Worm (Caenorhabditis elegans) whole organism, L2 larva: ENCODE results near the gene C49F5.7.

Experiments
- C34F6.9 ChIP-seq: fragments of 150-350 bp; optimal IDR thresholded peaks from 2 replicates; lab custom pipeline; 2014; ENCODE audit warnings: missing biosample characterization, missing genetic modification characterization
- F13H6.1 ChIP-seq: sonication (generic microtip); optimal IDR thresholded peaks from 2 replicates; lab custom pipeline; 2016; ENCODE audit warnings: missing genetic modification characterization, missing compliant biosample characterization
- R02D3.7 ChIP-seq: fragments of 150-350 bp; optimal IDR thresholded peaks from 2 replicates; lab custom pipeline; 2014; ENCODE audit warnings: missing biosample characterization, missing genetic modification characterization
- Y55F3AM.14 ChIP-seq: fragments of 200-800 bp; sonication (Bioruptor generic); optimal IDR thresholded peaks from 2 replicates; lab custom pipeline; 2018; ENCODE audit warnings: mild to moderate bottlenecking, missing genetic modification characterization, missing compliant biosample characterization
- ZK546.5 ChIP-seq: sonication (generic microtip); optimal IDR thresholded peaks from 2 replicates; lab custom pipeline; 2017; ENCODE audit warnings: missing biosample characterization, missing genetic modification characterization
- alr-1 ChIP-seq: fragments of 150-350 bp; optimal IDR thresholded peaks from 2 replicates; lab custom pipeline; 2014; ENCODE audit warnings: missing biosample characterization, missing genetic modification characterization
- ama-1 ChIP-seq: fragments of 150-350 bp; optimal IDR thresholded peaks from 2 replicates; lab custom pipeline; 2018; ENCODE audit warnings: inconsistent platforms
- blmp-1 ChIP-seq: sonication (generic microtip); optimal IDR thresholded peaks from 2 replicates; lab custom pipeline; 2017; ENCODE audit warnings: missing genetic modification characterization, mild to moderate bottlenecking, missing compliant biosample characterization, antibody characterized with exemption, moderate library complexity; ENCODE audit not compliant: insufficient read depth
- dmd-4 ChIP-seq: sonication (generic microtip); optimal IDR thresholded peaks from 2 replicates; lab custom pipeline; 2017; ENCODE audit warnings: missing biosample characterization, missing genetic modification characterization
- egl-27 ChIP-seq: sonication (generic microtip); optimal IDR thresholded peaks from 3 replicates; lab custom pipeline; 2017; ENCODE audit warnings: missing biosample characterization, missing genetic modification reagents, missing genetic modification characterization
- elt-1 ChIP-seq: fragments of 150-350 bp; optimal IDR thresholded peaks from 2 replicates; lab custom pipeline; 2014; ENCODE audit warnings: missing biosample characterization, missing genetic modification characterization
- elt-3 ChIP-seq: sonication (generic microtip); optimal IDR thresholded peaks from 2 replicates; lab custom pipeline; 2017; ENCODE audit warnings: missing biosample characterization, missing genetic modification characterization
- fos-1 ChIP-seq: fragments of 150-350 bp; optimal IDR thresholded peaks from 2 replicates; lab custom pipeline; 2014; ENCODE audit warnings: missing biosample characterization, missing genetic modification characterization
- lin-11 ChIP-seq: fragments of 150-350 bp; sonication (generic microtip); optimal IDR thresholded peaks from 2 replicates; lab custom pipeline; 2014; ENCODE audit warnings: missing biosample characterization, missing genetic modification characterization, inconsistent platforms, mixed read lengths
- lin-13 ChIP-seq: fragments of 150-350 bp; optimal IDR thresholded peaks from 2 replicates; lab custom pipeline; 2014; ENCODE audit warnings: missing biosample characterization, missing genetic modification reagents, missing genetic modification characterization
- mdl-1 ChIP-seq, 2 experiments: fragments of 150-350 bp in 1 of 2; sonication (generic microtip) in 1 of 2; optimal IDR thresholded peaks; 2 replicates each; lab custom pipeline; 2017; ENCODE audit warnings: missing biosample characterization in 2 of 2, missing genetic modification characterization in 2 of 2
- nhr-129 ChIP-seq: fragments of 150-350 bp; optimal IDR thresholded peaks from 2 replicates; lab custom pipeline; 2014; ENCODE audit warnings: missing biosample characterization, missing genetic modification characterization
- nhr-21 ChIP-seq: fragments of 150-350 bp; optimal IDR thresholded peaks from 2 replicates; lab custom pipeline; 2014; ENCODE audit warnings: missing biosample characterization, missing genetic modification characterization
- nhr-237 ChIP-seq: fragments of 150-350 bp; optimal IDR thresholded peaks from 2 replicates; lab custom pipeline; 2014; ENCODE audit warnings: missing biosample characterization, missing genetic modification characterization
- nhr-25 ChIP-seq: fragments of 150-350 bp; sonication (generic microtip); optimal IDR thresholded peaks from 3 replicates; lab custom pipeline; 2014; ENCODE audit warnings: missing biosample characterization, missing genetic modification characterization
- nhr-6 ChIP-seq: fragments of 150-350 bp; optimal IDR thresholded peaks from 2 replicates; lab custom pipeline; 2014; ENCODE audit warnings: missing biosample characterization, missing genetic modification characterization
- nhr-77 ChIP-seq: fragments of 150-350 bp; optimal IDR thresholded peaks from 2 replicates; lab custom pipeline; 2014; ENCODE audit warnings: missing biosample characterization, missing genetic modification characterization
- sem-4 ChIP-seq: fragments of 150-350 bp; optimal IDR thresholded peaks from 2 replicates; lab custom pipeline; 2014; ENCODE audit warnings: missing biosample characterization, missing genetic modification reagents, missing genetic modification characterization
- skn-1 ChIP-seq: sonication (generic microtip); optimal IDR thresholded peaks from 2 replicates; lab custom pipeline; 2017; ENCODE audit warnings: missing biosample characterization, missing genetic modification characterization
- sma-3 ChIP-seq: sonication (generic microtip); optimal IDR thresholded peaks from 2 replicates; lab custom pipeline; 2016; ENCODE audit warnings: missing genetic modification reagents, missing genetic modification characterization, missing compliant biosample characterization
- sma-9 ChIP-seq, 2 experiments: fragments of 150-350 bp in 1 of 2; sonication (generic microtip) in 1 of 2; optimal IDR thresholded peaks; 2 replicates each; lab custom pipeline; 2014 to 2016; ENCODE audit warnings: missing genetic modification characterization in 2 of 2, mild to moderate bottlenecking in 1 of 2, missing biosample characterization in 1 of 2, missing compliant biosample characterization in 1 of 2, missing genetic modification reagents in 1 of 2, moderate library complexity in 1 of 2
- snpc-4 ChIP-seq: fragments of 150-350 bp; optimal IDR thresholded peaks from 2 replicates; lab custom pipeline; 2014; ENCODE audit warnings: missing biosample characterization, missing genetic modification characterization
- unc-55 ChIP-seq: fragments of 150-350 bp; sonication (generic microtip); optimal IDR thresholded peaks from 3 replicates; lab custom pipeline; 2014; ENCODE audit warnings: missing biosample characterization, missing genetic modification reagents, missing genetic modification characterization
- unc-62 ChIP-seq: fragments of 150-350 bp; optimal IDR thresholded peaks from 2 replicates; lab custom pipeline; 2014; ENCODE audit warnings: missing biosample characterization, missing genetic modification reagents, missing genetic modification characterization
- ztf-1 ChIP-seq: fragments of 200-800 bp; sonication (Bioruptor generic); conservative IDR thresholded peaks from 2 replicates; pipeline ENCODE4 v1.3.6; 2022; ENCODE audit warnings: missing genetic modification characterization, missing compliant biosample characterization

Gene C49F5.7

DNA sequence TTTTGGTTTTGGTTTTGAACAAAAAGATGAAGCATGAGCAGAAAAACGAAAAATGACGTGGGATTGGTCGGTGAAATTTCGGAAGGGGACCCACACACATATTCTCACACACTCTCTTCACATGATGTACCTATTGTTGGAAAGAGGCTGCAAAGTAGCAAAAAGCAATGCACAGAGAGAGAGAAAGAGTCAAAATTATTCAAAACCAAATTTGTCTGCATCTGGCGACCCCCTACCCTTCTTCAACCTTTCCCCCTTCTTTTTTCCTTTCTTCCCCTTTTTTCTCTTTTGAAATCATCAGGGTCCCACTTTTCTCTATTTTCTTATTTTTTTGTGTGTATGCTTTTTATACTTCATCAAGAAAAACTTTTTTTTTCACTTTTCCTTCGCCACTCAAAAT, 26.9 kb downstream of the C49F5.7 start:
- TF ChIP-seq nhr-25 (tag; lab: Kevin White, UChicago), result no peak
- no peak for TF ChIP-seq C34F6.9 (tag; lab: Kevin White, UChicago)
- no peak for TF ChIP-seq unc-62 (GFP tag; lab: Kevin White, UChicago)
- TF ChIP-seq nhr-6 (tag; lab: Kevin White, UChicago), result no peak
- TF ChIP-seq unc-55 (GFP tag; lab: Kevin White, UChicago), result peak; percentile 20
- TF ChIP-seq F13H6.1, result no peak
- no peak for TF ChIP-seq nhr-77

DNA sequence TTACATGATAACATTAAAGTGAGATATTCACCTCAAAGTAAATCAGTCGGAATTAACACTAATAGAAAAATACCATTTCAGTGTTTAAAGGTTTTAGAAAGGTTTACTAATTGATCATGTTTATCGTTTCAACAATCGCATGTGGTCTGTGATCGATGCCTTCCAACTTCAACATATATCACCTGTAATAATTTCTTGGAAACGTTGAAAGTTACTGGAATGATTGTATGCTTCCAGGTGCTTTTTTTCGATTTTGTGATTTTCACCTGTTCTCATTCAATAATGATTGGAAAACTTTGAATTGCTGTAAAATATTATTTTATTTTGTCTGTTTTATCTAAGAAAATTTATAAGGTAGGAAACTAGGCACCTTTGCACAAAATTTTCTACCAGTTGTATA, 27.9 kb downstream of the C49F5.7 start:
- no peak for TF ChIP-seq dmd-4 (tag; lab: Kevin White, UChicago)
- no peak for TF ChIP-seq elt-3 (tag; lab: Kevin White, UChicago)
- no peak for TF ChIP-seq ama-1 (lab: Kevin White, UChicago)
- TF ChIP-seq egl-27 (tag; lab: Kevin White, UChicago), result no peak

DNA sequence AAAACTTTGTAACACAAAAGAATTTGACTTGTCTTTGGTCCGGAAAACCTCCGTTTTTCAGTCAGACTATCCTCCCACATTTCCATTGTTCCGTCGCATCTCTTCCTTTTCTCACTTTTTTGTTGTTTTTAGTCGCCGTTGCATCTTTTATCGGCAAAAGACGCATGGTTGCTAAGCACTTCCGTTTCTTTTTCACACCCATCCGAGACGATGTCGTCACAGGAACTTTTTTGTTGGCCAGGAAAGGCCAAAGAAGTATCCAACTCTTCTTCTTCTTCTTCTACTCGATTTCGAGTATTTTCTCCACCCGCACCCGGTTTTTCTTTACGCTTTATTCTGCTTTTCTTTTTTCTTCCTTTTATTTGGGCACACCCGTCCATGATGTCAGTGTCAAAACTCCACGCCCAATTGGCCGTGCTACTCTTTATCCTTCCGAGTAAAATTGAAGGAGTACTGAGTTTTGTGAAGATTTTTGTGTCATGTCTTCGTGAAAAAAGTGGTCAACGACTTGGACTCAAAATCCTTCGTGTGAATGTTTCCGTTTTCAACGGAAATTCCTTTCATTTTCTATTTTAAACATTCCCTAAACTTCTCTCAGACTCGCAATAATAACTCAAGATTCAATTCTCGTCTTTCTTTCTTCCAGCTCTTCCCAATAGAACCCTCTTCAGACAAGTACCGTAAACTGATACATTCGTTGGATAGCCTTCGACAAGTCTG, 30.6 kb downstream of the C49F5.7 start, which contains the start of gene B0198.2:
TSS of gene B0198.2 (plus strand) at position 670 of the 720 bp plus-strand sequence.
- TF ChIP-seq skn-1 (tag; lab: Kevin White, UChicago) (no peak), egl-27 (tag; lab: Kevin White, UChicago) (no peak), nhr-237 (no peak)

DNA sequence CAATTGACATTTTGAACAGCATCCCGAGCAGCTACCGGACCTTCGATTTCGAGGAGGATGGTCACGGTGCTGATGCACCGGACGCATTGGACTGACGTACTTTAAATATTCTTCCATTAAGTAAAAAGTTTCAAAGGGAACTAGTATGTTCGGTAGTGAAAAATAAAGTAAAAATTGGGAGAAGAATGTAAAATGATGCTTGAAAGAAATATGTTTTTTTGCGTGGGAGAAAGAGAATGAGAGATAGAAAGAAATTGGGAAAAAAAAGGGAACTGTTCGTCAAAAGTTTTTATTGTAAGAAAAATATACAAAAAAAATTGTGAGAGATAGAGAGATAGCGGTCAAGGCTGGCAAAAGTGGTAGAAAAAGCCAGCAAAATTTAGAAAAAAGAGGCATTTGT, 39.4 kb downstream of the C49F5.7 start, which contains the start of gene tsp-20:
TSS of gene tsp-20 (minus strand) at position 101 of the 400 bp plus-strand sequence.
- no peak for TF ChIP-seq ama-1 (lab: Kevin White, UChicago)
- no peak for TF ChIP-seq elt-3 (tag; lab: Kevin White, UChicago)
- no peak for TF ChIP-seq snpc-4 (tag; lab: Kevin White, UChicago)
- no peak for TF ChIP-seq Y55F3AM.14 (GFP tag; lab: Kevin White, UChicago)

DNA sequence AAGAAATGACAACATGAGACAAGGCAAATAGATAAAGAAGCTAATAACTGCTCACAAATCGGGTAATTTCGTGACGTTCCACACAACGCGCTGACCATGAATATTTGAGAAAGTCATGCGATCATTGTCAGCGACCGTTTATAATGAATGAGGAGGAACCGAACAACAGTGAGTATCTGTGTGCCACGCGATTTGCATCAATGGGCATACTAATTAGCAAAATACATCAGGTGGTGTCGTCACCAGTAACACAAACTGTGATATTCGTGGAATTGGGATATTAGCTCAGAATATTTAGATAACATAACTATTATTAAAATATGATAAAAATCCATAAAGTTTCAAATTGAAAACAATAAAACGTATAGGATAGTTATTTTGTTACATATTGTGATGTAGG, 40.1 kb downstream of the C49F5.7 start:
- TF ChIP-seq nhr-77 (no peak), nhr-21 (tag; lab: Kevin White, UChicago) (no peak), sem-4 (tag; lab: Kevin White, UChicago) (no peak), nhr-237 (no peak), lin-11 (no peak), fos-1 (tag; lab: Kevin White, UChicago) (no peak), elt-1 (tag; lab: Kevin White, UChicago) (no peak), skn-1 (tag; lab: Kevin White, UChicago) (no peak), alr-1 (tag; lab: Kevin White, UChicago) (no peak), mdl-1 (tag; optimal IDR thresholded peaks at IDR 0.05; lab: Kevin White, UChicago) (no peak)

DNA sequence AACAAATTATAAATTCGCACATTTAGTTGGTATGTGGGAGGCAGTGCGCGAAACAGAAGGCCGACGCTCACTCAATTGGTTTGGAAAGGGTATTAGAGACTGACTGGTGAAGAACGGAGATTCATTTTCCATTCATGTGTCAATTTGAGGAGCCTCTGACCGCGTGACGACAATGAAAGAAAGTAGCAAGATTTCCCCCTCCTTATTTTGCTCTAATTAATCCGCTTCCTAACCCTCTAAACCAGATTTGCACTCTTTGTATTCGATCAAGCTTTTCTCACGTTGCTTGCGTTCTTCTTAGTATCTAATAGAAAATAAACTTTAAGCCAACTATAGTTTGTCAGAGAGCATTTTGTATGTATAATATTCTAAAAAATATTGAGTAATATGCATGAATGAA, 41.5 kb downstream of the C49F5.7 start:
- TF ChIP-seq ZK546.5 (tag; lab: Kevin White, UChicago), result no peak
- no peak for TF ChIP-seq mdl-1 (tag; optimal IDR thresholded peaks at IDR 0.05; lab: Kevin White, UChicago)
- TF ChIP-seq nhr-21 (tag; lab: Kevin White, UChicago), result no peak

DNA sequence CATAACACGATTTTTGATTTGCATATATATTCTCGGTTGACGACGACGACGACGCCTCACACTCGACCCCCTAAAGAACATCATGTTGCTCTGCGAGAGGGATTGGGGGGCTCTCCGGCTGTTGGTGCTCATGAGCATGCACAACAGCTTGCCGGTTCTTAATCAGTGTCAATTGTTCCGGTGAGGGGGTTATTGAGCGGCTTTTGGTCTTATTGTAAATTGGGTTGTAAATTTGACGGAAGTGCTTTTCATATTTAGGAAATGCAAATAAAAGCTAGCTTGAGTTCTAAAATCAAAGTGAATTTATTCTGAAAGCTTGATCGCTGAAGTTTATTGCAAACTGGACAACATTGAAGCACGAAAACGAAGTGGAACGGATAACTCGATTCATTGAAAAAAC, 43.4 kb downstream of the C49F5.7 start:
- TF ChIP-seq blmp-1 (tag; lab: Kevin White, UChicago), result no peak
- no peak for TF ChIP-seq nhr-77
- TF ChIP-seq R02D3.7, result no peak
- TF ChIP-seq nhr-129 (tag; lab: Kevin White, UChicago), result no peak
- TF ChIP-seq sma-3 (GFP tag; lab: Kevin White, UChicago), result no peak
- no peak for TF ChIP-seq mdl-1 (tag; optimal IDR thresholded peaks at IDR 0.05; lab: Kevin White, UChicago)
- no peak for TF ChIP-seq sma-9 (GFP tag; optimal IDR thresholded peaks at IDR 0.05; lab: Kevin White, UChicago)
- TF ChIP-seq sma-9 (tag; optimal IDR thresholded peaks at IDR 0.05; lab: Kevin White, UChicago), result no peak
- no peak for TF ChIP-seq nhr-21 (tag; lab: Kevin White, UChicago)
- no peak for TF ChIP-seq lin-13 (GFP tag; lab: Kevin White, UChicago)
- TF ChIP-seq F13H6.1, result no peak
- no peak for TF ChIP-seq ZK546.5 (tag; lab: Kevin White, UChicago)
- TF ChIP-seq unc-62 (GFP tag; lab: Kevin White, UChicago), result no peak
- TF ChIP-seq nhr-25 (tag; lab: Kevin White, UChicago), result no peak
- no peak for TF ChIP-seq ztf-1 (GFP tag; lab: Robert Waterston, UW)
